Worm (Caenorhabditis elegans): Measurements from ENCODE around the gene C15C8.8.

- TF ChIP-seq W03F9.2 (tag; optimal IDR thresholded peaks at IDR 0.05) (no peak), him-1 (tag; optimal IDR thresholded peaks at IDR 0.05) (no peak)
Measured at ce11 chrV:12773222-12773621, 20.9 kb upstream of the C15C8.8 start, which contains the start of gene ZC455.1.

All from whole organism, L4/young adult.